Fruit fly (Drosophila melanogaster) whole organism, embryonic: ENCODE data around the gene klu.
A peak's percentile ranks its signal among the peaks of the same experiment; 100 is the strongest.

Experiments
- Atf6 ChIP-seq: fragments of 200-800 bp; sonication (Bioruptor generic); IDR thresholded peaks from 2 replicates; pipeline ENCODE4 v1.3.6; 2022; ENCODE audit warnings: missing biosample characterization, missing genetic modification characterization
- Blimp-1 ChIP-seq: fragments of 200-800 bp; sonication (Bioruptor generic); optimal IDR thresholded peaks from 3 replicates; lab custom pipeline; 2018; ENCODE audit warnings: missing biosample characterization, missing genetic modification characterization, mild to moderate bottlenecking, moderate library complexity, missing genetic modification reagents
- CG10979 ChIP-seq: fragments of 200-800 bp; sonication (Bioruptor generic); optimal IDR thresholded peaks from 2 replicates; lab custom pipeline; 2018; ENCODE audit warnings: missing biosample characterization, mild to moderate bottlenecking, missing genetic modification characterization, moderate library complexity
- CG11456 ChIP-seq: fragments of 200-800 bp; sonication (Bioruptor generic); IDR thresholded peaks from 3 replicates; pipeline ENCODE4 v1.3.6; 2022; ENCODE audit warnings: missing biosample characterization, missing genetic modification characterization
- CG11560 ChIP-seq: fragments of 200-800 bp; sonication (Bioruptor generic); IDR thresholded peaks from 3 replicates; pipeline ENCODE4 v1.3.6; 2022; ENCODE audit warnings: missing biosample characterization, missing genetic modification characterization
- CG13894 ChIP-seq: fragments of 200-800 bp; sonication (Bioruptor generic); optimal IDR thresholded peaks from 3 replicates; lab custom pipeline; 2018; ENCODE audit warnings: missing biosample characterization, mild to moderate bottlenecking, missing genetic modification characterization, moderate library complexity
- CG15269 ChIP-seq: fragments of 200-800 bp; sonication (Bioruptor generic); optimal IDR thresholded peaks from 2 replicates; lab custom pipeline; 2018; ENCODE audit warnings: missing biosample characterization, mild to moderate bottlenecking, missing genetic modification characterization, moderate library complexity
- CG15479 ChIP-seq: fragments of 200-800 bp; sonication (Bioruptor generic); optimal IDR thresholded peaks from 3 replicates; lab custom pipeline; 2019; ENCODE audit warnings: missing biosample characterization, mild to moderate bottlenecking, missing genetic modification characterization, moderate library complexity
- CG16815 ChIP-seq: fragments of 200-800 bp; sonication (Bioruptor generic); optimal IDR thresholded peaks from 3 replicates; lab custom pipeline; 2017; ENCODE audit warnings: missing biosample characterization, mild to moderate bottlenecking, missing genetic modification characterization
- CG16863 ChIP-seq: fragments of 200-800 bp; sonication (Bioruptor generic); optimal IDR thresholded peaks from 3 replicates; lab custom pipeline; 2016; ENCODE audit warnings: missing biosample characterization, missing genetic modification characterization
- CG18619 ChIP-seq: fragments of 200-800 bp; sonication (Bioruptor generic); optimal IDR thresholded peaks from 3 replicates; lab custom pipeline; 2017; ENCODE audit warnings: missing biosample characterization, mild to moderate bottlenecking, missing genetic modification characterization
- CG2129 ChIP-seq: fragments of 200-800 bp; sonication (Bioruptor generic); IDR thresholded peaks from 2 replicates; pipeline ENCODE4 v1.3.6; 2022; ENCODE audit warnings: missing biosample characterization, missing genetic modification characterization; ENCODE audit not compliant: partially characterized antibody
- CG32772 ChIP-seq: fragments of 200-800 bp; sonication (Bioruptor generic); IDR thresholded peaks from 2 replicates; pipeline ENCODE4 v1.3.6; 2022; ENCODE audit warnings: missing biosample characterization, missing genetic modification characterization
- CG3995 ChIP-seq: fragments of 200-800 bp; sonication (Bioruptor generic); optimal IDR thresholded peaks from 3 replicates; lab custom pipeline; 2016; ENCODE audit warnings: missing biosample characterization, missing genetic modification characterization
- CG42726 ChIP-seq: fragments of 200-800 bp; sonication (Bioruptor generic); IDR thresholded peaks from 2 replicates; pipeline ENCODE4 v1.3.6; 2022; ENCODE audit warnings: missing biosample characterization, missing genetic modification characterization; ENCODE audit not compliant: partially characterized antibody
- CG4360 ChIP-seq: fragments of 200-800 bp; sonication (Bioruptor generic); IDR thresholded peaks from 2 replicates; pipeline ENCODE4 v1.3.6; 2022; ENCODE audit warnings: missing biosample characterization, missing genetic modification characterization
- CG5180 ChIP-seq: fragments of 200-800 bp; sonication (Bioruptor generic); optimal IDR thresholded peaks from 3 replicates; lab custom pipeline; 2017; ENCODE audit warnings: missing biosample characterization, missing genetic modification characterization, mild to moderate bottlenecking, moderate library complexity, missing genetic modification reagents
- CG6765 ChIP-seq: fragments of 200-800 bp; sonication (Bioruptor generic); optimal IDR thresholded peaks from 3 replicates; lab custom pipeline; 2017; ENCODE audit warnings: missing biosample characterization, mild to moderate bottlenecking, missing genetic modification characterization
- CG7372 ChIP-seq: fragments of 200-800 bp; sonication (Bioruptor generic); IDR thresholded peaks from 2 replicates; pipeline ENCODE4 v1.3.6; 2022; ENCODE audit warnings: missing biosample characterization, missing genetic modification characterization
- CG7963 ChIP-seq: fragments of 200-800 bp; sonication (Bioruptor generic); IDR thresholded peaks from 3 replicates; pipeline ENCODE4 v1.3.6; 2022; ENCODE audit warnings: missing biosample characterization, missing genetic modification characterization; ENCODE audit not compliant: partially characterized antibody
- CG9727 ChIP-seq: fragments of 200-800 bp; sonication (Bioruptor generic); optimal IDR thresholded peaks from 3 replicates; lab custom pipeline; 2017; ENCODE audit warnings: missing biosample characterization, mild to moderate bottlenecking, missing genetic modification characterization
- CG9817 ChIP-seq: fragments of 200-800 bp; sonication (Bioruptor generic); optimal IDR thresholded peaks from 2 replicates; lab custom pipeline; 2018; ENCODE audit warnings: missing biosample characterization, mild to moderate bottlenecking, missing genetic modification characterization, moderate library complexity
- CoRest ChIP-seq: fragments of 200-800 bp; sonication (Bioruptor generic); optimal IDR thresholded peaks from 3 replicates; lab custom pipeline; 2018; ENCODE audit warnings: missing biosample characterization, mild to moderate bottlenecking, missing genetic modification characterization, moderate library complexity
- Doc3 ChIP-seq: fragments of 200-800 bp; sonication (Bioruptor generic); IDR thresholded peaks from 3 replicates; pipeline ENCODE4 v1.3.6; 2022; ENCODE audit warnings: missing biosample characterization, missing genetic modification characterization; ENCODE audit not compliant: partially characterized antibody
- Gug ChIP-seq: fragments of 200-800 bp; sonication (Bioruptor generic); IDR thresholded peaks from 4 replicates; pipeline ENCODE4 v1.3.6; 2022; ENCODE audit warnings: missing biosample characterization, missing genetic modification characterization
- HLH3B ChIP-seq: fragments of 200-800 bp; sonication (Bioruptor generic); IDR thresholded peaks from 2 replicates; pipeline ENCODE4 v1.3.6; 2022; ENCODE audit warnings: missing biosample characterization, missing genetic modification characterization
- HmgD ChIP-seq: fragments of 200-800 bp; sonication (Bioruptor generic); optimal IDR thresholded peaks from 3 replicates; lab custom pipeline; 2016; ENCODE audit warnings: missing biosample characterization, missing genetic modification characterization
- Oaz ChIP-seq: fragments of 200-800 bp; sonication (Bioruptor generic); IDR thresholded peaks from 2 replicates; pipeline ENCODE4 v1.3.6; 2022; ENCODE audit warnings: missing biosample characterization, missing genetic modification characterization
- Side ChIP-seq: fragments of 200-800 bp; sonication (Bioruptor generic); optimal IDR thresholded peaks from 2 replicates; lab custom pipeline; 2016; ENCODE audit warnings: missing biosample characterization, missing genetic modification characterization
- Sox100B ChIP-seq: fragments of 200-800 bp; sonication (Bioruptor generic); optimal IDR thresholded peaks from 3 replicates; lab custom pipeline; 2018; ENCODE audit warnings: missing biosample characterization, mild to moderate bottlenecking, missing genetic modification characterization
- Sox102F ChIP-seq: fragments of 200-800 bp; sonication (Bioruptor generic); optimal IDR thresholded peaks from 2 replicates; lab custom pipeline; 2018; ENCODE audit warnings: missing biosample characterization, mild to moderate bottlenecking, missing genetic modification characterization, moderate library complexity
- Stat92E ChIP-seq, 3 experiments: fragments of >200 bp in 2 of 3; fragments of 200-800 bp in 1 of 3; sonication (Bioruptor generic) in 1 of 3; optimal IDR thresholded peaks; 2 replicates each; lab custom pipeline; 2017 to 2019; ENCODE audit warnings: missing biosample characterization in 3 of 3, missing genetic modification characterization in 3 of 3, mild to moderate bottlenecking in 1 of 3, moderate library complexity in 1 of 3
- YL-1 ChIP-seq: fragments of 200-800 bp; sonication (Bioruptor generic); optimal IDR thresholded peaks from 3 replicates; lab custom pipeline; 2017; ENCODE audit warnings: missing biosample characterization, mild to moderate bottlenecking, missing genetic modification characterization
- bcd ChIP-seq: fragments of 200-800 bp; sonication (Bioruptor generic); optimal IDR thresholded peaks from 2 replicates; lab custom pipeline; 2017; ENCODE audit warnings: missing biosample characterization, mild to moderate bottlenecking, missing genetic modification characterization
- cas ChIP-seq: fragments of 200-800 bp; sonication (Bioruptor generic); IDR thresholded peaks from 2 replicates; pipeline ENCODE4 v1.3.6; 2022; ENCODE audit warnings: missing biosample characterization, missing genetic modification characterization
- chn ChIP-seq: fragments of 200-800 bp; sonication (Bioruptor generic); optimal IDR thresholded peaks from 2 replicates; lab custom pipeline; 2016; ENCODE audit warnings: missing biosample characterization, missing genetic modification characterization
- dm ChIP-seq: fragments of 200-800 bp; sonication (Bioruptor generic); optimal IDR thresholded peaks from 3 replicates; lab custom pipeline; 2016; ENCODE audit warnings: missing biosample characterization, missing genetic modification characterization
- dmrt99B ChIP-seq: fragments of 200-800 bp; sonication (Bioruptor generic); optimal IDR thresholded peaks from 2 replicates; lab custom pipeline; 2018; ENCODE audit warnings: missing biosample characterization, mild to moderate bottlenecking, missing genetic modification characterization, moderate library complexity
- fd64A ChIP-seq: fragments of 200-800 bp; sonication (Bioruptor generic); optimal IDR thresholded peaks from 3 replicates; lab custom pipeline; 2018; ENCODE audit warnings: missing biosample characterization, mild to moderate bottlenecking, missing genetic modification characterization
- gcm ChIP-seq: fragments of 200-800 bp; sonication (Bioruptor generic); optimal IDR thresholded peaks from 2 replicates; lab custom pipeline; 2019; ENCODE audit warnings: missing biosample characterization, mild to moderate bottlenecking, missing genetic modification characterization, moderate library complexity
- kay ChIP-seq: fragments of 200-800 bp; sonication (Bioruptor generic); optimal IDR thresholded peaks from 2 replicates; lab custom pipeline; 2016; ENCODE audit warnings: missing biosample characterization, missing genetic modification characterization
- kni ChIP-seq: fragments of 200-800 bp; sonication (Bioruptor generic); optimal IDR thresholded peaks from 3 replicates; lab custom pipeline; 2017; ENCODE audit warnings: mild to moderate bottlenecking, missing biosample characterization, missing genetic modification reagents, missing genetic modification characterization
- luna ChIP-seq: fragments of 200-800 bp; sonication (Bioruptor generic); optimal IDR thresholded peaks from 2 replicates; lab custom pipeline; 2016; ENCODE audit warnings: missing biosample characterization, missing genetic modification characterization
- mam ChIP-seq: fragments of 200-800 bp; sonication (Bioruptor generic); optimal IDR thresholded peaks from 3 replicates; lab custom pipeline; 2016; ENCODE audit warnings: missing biosample characterization, missing genetic modification characterization
- nerfin-2 ChIP-seq: fragments of 200-800 bp; sonication (Bioruptor generic); IDR thresholded peaks from 2 replicates; pipeline ENCODE4 v1.3.6; 2022; ENCODE audit warnings: missing biosample characterization, missing genetic modification characterization; ENCODE audit not compliant: partially characterized antibody
- ranshi ChIP-seq: fragments of 200-800 bp; sonication (Bioruptor generic); IDR thresholded peaks from 2 replicates; pipeline ENCODE4 v1.3.6; 2022; ENCODE audit warnings: missing biosample characterization, missing genetic modification characterization
- salm ChIP-seq: fragments of 200-800 bp; sonication (Bioruptor generic); optimal IDR thresholded peaks from 2 replicates; lab custom pipeline; 2018; ENCODE audit warnings: missing biosample characterization, mild to moderate bottlenecking, missing genetic modification characterization
- seq ChIP-seq: fragments of 200-800 bp; sonication (Bioruptor generic); IDR thresholded peaks from 2 replicates; pipeline ENCODE4 v1.3.6; 2022; ENCODE audit warnings: missing biosample characterization, missing genetic modification characterization
- sisA ChIP-seq: fragments of 200-800 bp; sonication (Bioruptor generic); IDR thresholded peaks from 2 replicates; pipeline ENCODE4 v1.3.6; 2022; ENCODE audit warnings: missing biosample characterization, missing genetic modification characterization
- ssp ChIP-seq: fragments of 200-800 bp; sonication (Bioruptor generic); IDR thresholded peaks from 2 replicates; pipeline ENCODE4 v1.3.6; 2022; ENCODE audit warnings: missing biosample characterization, missing genetic modification characterization
- zfh1 ChIP-seq: fragments of 200-800 bp; sonication (Bioruptor generic); IDR thresholded peaks from 3 replicates; pipeline ENCODE4 v1.3.6; 2022; ENCODE audit warnings: missing biosample characterization, missing genetic modification characterization

Gene klu

dm6 chr3L:11010410-11010827 is 1.4 kb upstream of the klu start (continued):
- no peak for TF ChIP-seq CG15269 (tag; lab: Kevin White, UChicago)
- TF ChIP-seq gcm (GFP tag; lab: Kevin White, UChicago) = no peak
- no peak for TF ChIP-seq dmrt99B (tag; lab: Kevin White, UChicago)
- no peak for TF ChIP-seq kay (GFP tag; lab: Kevin White, UChicago)
- no peak for TF ChIP-seq Atf6 (GFP tag; lab: Robert Waterston, UW)
- no peak for TF ChIP-seq CG9727
- TF ChIP-seq ssp (GFP tag; lab: Robert Waterston, UW) = no peak
- no peak for TF ChIP-seq CG16815 (GFP tag; lab: Kevin White, UChicago)
- no peak for TF ChIP-seq chn
- TF ChIP-seq Blimp-1 (GFP tag; lab: Kevin White, UChicago) = no peak
- TF ChIP-seq mam (GFP tag; lab: Kevin White, UChicago) = no peak
- TF ChIP-seq zfh1 (GFP tag; lab: Robert Waterston, UW) = 0 out of 3 replicates have a peak, but pooled peaks have one; percentile 42
- no peak for TF ChIP-seq Doc3 (GFP tag; lab: Robert Waterston, UW)
- peak; percentile 83 for TF ChIP-seq kni (GFP tag; lab: Kevin White, UChicago)
- no peak for TF ChIP-seq CG10979 (tag; lab: Kevin White, UChicago)
- no peak for TF ChIP-seq CG5180
- no peak for TF ChIP-seq fd64A
- TF ChIP-seq Sox100B (GFP tag; lab: Kevin White, UChicago) = no peak
- no peak for TF ChIP-seq cas (GFP tag; lab: Robert Waterston, UW)
- peak; percentile 22 for TF ChIP-seq CG13894 (tag; lab: Kevin White, UChicago)
- no peak for TF ChIP-seq CoRest
- TF ChIP-seq CG15479 = peak; percentile 85
- no peak for TF ChIP-seq CG6765 (GFP tag; lab: Kevin White, UChicago)
- TF ChIP-seq CG7963 (GFP tag; lab: Robert Waterston, UW) = no peak
- no peak for TF ChIP-seq CG11456 (GFP tag; lab: Robert Waterston, UW)
- TF ChIP-seq CG32772 = peak; percentile 99
- no peak for TF ChIP-seq Sox102F (GFP tag; lab: Kevin White, UChicago)
- no peak for TF ChIP-seq ranshi (GFP tag; lab: Robert Waterston, UW)
- TF ChIP-seq nerfin-2 (GFP tag; lab: Robert Waterston, UW) = peak; percentile 68
- peak; percentile 20; the same call in 1 of the 2 replicates for TF ChIP-seq CG42726 (GFP tag; lab: Robert Waterston, UW)
- no peak for TF ChIP-seq luna (GFP tag; lab: Kevin White, UChicago)
- TF ChIP-seq CG18619 (GFP tag; lab: Kevin White, UChicago) = no peak
- no peak for TF ChIP-seq Gug
- TF ChIP-seq Side (GFP tag; lab: Kevin White, UChicago) = no peak
- no peak for TF ChIP-seq dm (GFP tag; lab: Kevin White, UChicago)
- no peak for TF ChIP-seq Oaz
- no peak for TF ChIP-seq bcd
- no peak for TF ChIP-seq CG16863
- no peak for TF ChIP-seq CG7372
- no peak for TF ChIP-seq CG2129 (GFP tag; lab: Robert Waterston, UW)
- TF ChIP-seq CG3995 (GFP tag; lab: Kevin White, UChicago) = no peak
- TF ChIP-seq YL-1 (GFP tag; lab: Kevin White, UChicago) = no peak
- TF ChIP-seq seq (GFP tag; lab: Robert Waterston, UW) = no peak; the same call in 1 of the 2 replicates
- TF ChIP-seq HLH3B (GFP tag; lab: Robert Waterston, UW) = no peak
- peak; percentile 80 for TF ChIP-seq CG4360 (GFP tag; lab: Robert Waterston, UW)
- no peak for TF ChIP-seq salm (tag; lab: Kevin White, UChicago)
- TF ChIP-seq sisA (GFP tag; lab: Robert Waterston, UW) = no peak
- no peak for TF ChIP-seq CG11560
- TF ChIP-seq CG9817 (tag; lab: Kevin White, UChicago) = no peak
- peak in 1 of 3 experiments; percentile 8 for TF ChIP-seq Stat92E (GFP tag; optimal IDR thresholded peaks at IDR 0.05; lab: Kevin White, UChicago)
- peak; percentile 60 for TF ChIP-seq HmgD (GFP tag; lab: Kevin White, UChicago)
